Worm (Caenorhabditis elegans): ENCODE measurements around the gene dnj-9.
"Not testable (repeated sequence)": the region's sequence is repeated elsewhere in the genome, so short reads cannot be mapped to it uniquely, and the experiment has no call there.

The dnj-9 gene

DNA sequence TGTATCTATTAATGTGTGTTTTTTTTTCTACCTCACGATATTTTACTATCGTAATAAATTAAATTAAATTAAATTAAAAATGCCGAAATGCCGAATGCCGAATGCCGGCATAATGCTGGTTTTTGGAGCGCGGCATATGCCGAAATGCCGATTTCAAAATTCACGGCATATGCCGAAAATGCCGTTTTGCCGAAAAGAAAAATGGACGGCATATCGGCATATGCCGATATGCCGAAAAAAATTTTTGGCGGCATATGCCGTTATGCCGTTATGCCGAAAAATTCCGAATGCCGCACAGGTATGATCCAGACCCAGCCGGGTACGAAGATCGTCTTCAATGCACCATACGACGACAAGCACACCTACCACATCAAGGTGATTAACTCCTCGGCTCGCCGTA, 46.7 kb downstream of the dnj-9 start, which contains the start of gene msp-32:
Gene msp-32, plus strand, starts transcription at position 301 of the 400 bp plus-strand sequence.
- not testable (repeated sequence) for TF ChIP-seq ceh-39 (tag; optimal IDR thresholded peaks at IDR 0.05); unc-62 (GFP tag; optimal IDR thresholded peaks at IDR 0.05); unc-120 (tag; optimal IDR thresholded peaks at IDR 0.05; ENCODE audit: poor library complexity, severe bottlenecking)

DNA sequence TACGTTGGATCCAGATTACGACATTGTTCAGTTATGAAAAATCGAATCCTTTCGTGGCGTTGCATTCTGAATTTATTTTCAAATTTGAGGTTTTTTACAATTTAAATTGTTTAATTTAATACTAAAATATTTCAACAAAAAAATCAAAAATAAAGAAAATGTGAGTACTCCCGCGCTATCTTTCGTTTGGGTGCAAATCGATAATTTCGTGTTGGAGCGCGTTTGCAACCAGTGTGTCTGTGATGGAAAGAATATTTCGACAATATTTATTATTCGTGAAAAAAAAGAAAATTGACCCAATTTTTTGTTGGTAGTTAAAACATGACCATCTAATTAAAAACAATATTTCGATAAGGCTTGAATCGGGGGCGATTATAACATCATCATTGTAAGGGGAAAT, 50.2 kb downstream of the dnj-9 start, which contains the start of gene R05F9.9:
Gene R05F9.9, minus strand, starts transcription at position 66 of the 400 bp plus-strand sequence.
- peak; percentile 75 for TF ChIP-seq ceh-39 (tag; optimal IDR thresholded peaks at IDR 0.05)
- peak; percentile 46 for TF ChIP-seq mep-1 (tag; optimal IDR thresholded peaks at IDR 0.05)
- peak; percentile 37 for TF ChIP-seq lsy-2 (tag; optimal IDR thresholded peaks at IDR 0.05)
- TF ChIP-seq flh-1 (GFP tag; optimal IDR thresholded peaks at IDR 0.05): no peak
- peak; percentile 29 for TF ChIP-seq ces-1 (GFP tag; optimal IDR thresholded peaks at IDR 0.05)

DNA sequence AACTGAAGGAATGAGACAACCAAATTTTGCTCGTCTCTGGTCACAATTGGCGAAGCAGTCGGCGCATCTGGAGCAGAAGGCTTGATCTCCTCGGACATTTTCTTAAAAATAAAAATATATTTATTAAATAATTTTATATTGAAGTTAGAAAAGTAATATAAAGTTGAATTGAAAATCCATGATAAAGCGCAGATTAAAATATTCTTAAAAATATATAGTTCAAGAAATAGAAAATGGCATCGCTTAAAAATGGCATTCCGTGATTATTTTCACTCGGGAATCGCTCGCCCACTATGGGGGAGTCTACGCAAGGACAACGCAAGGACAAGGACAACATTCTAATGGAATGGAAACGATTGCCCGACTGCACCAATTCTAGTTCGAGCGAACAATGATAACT, 51.8 kb downstream of the dnj-9 start, which contains the start of gene sgt-1:
Gene sgt-1, minus strand, starts transcription at position 101 of the 400 bp plus-strand sequence.
- not testable (repeated sequence) for TF ChIP-seq snpc-4 (tag; optimal IDR thresholded peaks at IDR 0.05); M03D4.4 (tag; optimal IDR thresholded peaks at IDR 0.05); ceh-43 (GFP tag; optimal IDR thresholded peaks at IDR 0.05)

DNA sequence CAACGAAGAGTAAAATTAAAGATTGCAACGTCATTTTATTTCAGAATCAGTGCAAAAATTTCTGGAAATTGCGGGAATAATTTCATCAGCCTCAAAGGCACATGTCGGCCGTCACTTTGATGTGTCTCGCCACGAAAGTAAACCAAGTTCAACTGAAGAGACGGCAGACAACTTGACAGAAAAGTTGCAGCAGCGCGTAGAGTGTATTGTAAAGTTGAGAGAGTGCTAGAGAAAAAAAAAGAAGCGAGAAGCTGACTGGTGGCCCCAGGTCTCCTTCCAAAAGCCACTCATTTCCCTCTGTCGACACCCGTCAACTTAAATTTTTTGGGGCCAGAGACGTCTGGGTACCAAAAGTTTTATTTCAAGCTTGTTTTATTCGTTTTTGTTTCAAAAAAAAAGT, 52.4 kb downstream of the dnj-9 start:
- no peak for TF ChIP-seq blmp-1 (tag; optimal IDR thresholded peaks at IDR 0.05)
- TF ChIP-seq hlh-1 (tag; optimal IDR thresholded peaks at IDR 0.05): peak; percentile 84
- no peak for TF ChIP-seq cnd-1 (tag; optimal IDR thresholded peaks at IDR 0.05)
- peak; percentile 41 for TF ChIP-seq mep-1 (tag; optimal IDR thresholded peaks at IDR 0.05)
- no peak for TF ChIP-seq bed-3 (GFP tag; optimal IDR thresholded peaks at IDR 0.05)
- peak; percentile 97 for TF ChIP-seq unc-62 (GFP tag; optimal IDR thresholded peaks at IDR 0.05)
- no peak for TF ChIP-seq M03D4.4 (tag; optimal IDR thresholded peaks at IDR 0.05)
- TF ChIP-seq flh-1 (GFP tag; optimal IDR thresholded peaks at IDR 0.05): no peak
- TF ChIP-seq ces-1 (GFP tag; optimal IDR thresholded peaks at IDR 0.05): peak; percentile 93
- no peak for TF ChIP-seq drap-1 (GFP tag; optimal IDR thresholded peaks at IDR 0.05)
- no peak for TF ChIP-seq sptf-1 (tag; optimal IDR thresholded peaks at IDR 0.05)
- no peak for TF ChIP-seq ztf-11 (tag; optimal IDR thresholded peaks at IDR 0.05)
- TF ChIP-seq nhr-237 (tag; optimal IDR thresholded peaks at IDR 0.05): peak; percentile 40
- TF ChIP-seq ham-2 (GFP tag; optimal IDR thresholded peaks at IDR 0.05): peak; percentile 50
- TF ChIP-seq ceh-83 (GFP tag; optimal IDR thresholded peaks at IDR 0.05): no peak
- peak; percentile 70 for TF ChIP-seq pha-4 (tag; optimal IDR thresholded peaks at IDR 0.05)
- TF ChIP-seq sem-2 (GFP tag; optimal IDR thresholded peaks at IDR 0.05): no peak
- peak; percentile 56 for TF ChIP-seq lsy-2 (tag; optimal IDR thresholded peaks at IDR 0.05)
- TF ChIP-seq tbx-8 (GFP tag; optimal IDR thresholded peaks at IDR 0.05): no peak
- peak; percentile 34 for TF ChIP-seq unc-120 (tag; optimal IDR thresholded peaks at IDR 0.05; ENCODE audit: poor library complexity, severe bottlenecking)

DNA sequence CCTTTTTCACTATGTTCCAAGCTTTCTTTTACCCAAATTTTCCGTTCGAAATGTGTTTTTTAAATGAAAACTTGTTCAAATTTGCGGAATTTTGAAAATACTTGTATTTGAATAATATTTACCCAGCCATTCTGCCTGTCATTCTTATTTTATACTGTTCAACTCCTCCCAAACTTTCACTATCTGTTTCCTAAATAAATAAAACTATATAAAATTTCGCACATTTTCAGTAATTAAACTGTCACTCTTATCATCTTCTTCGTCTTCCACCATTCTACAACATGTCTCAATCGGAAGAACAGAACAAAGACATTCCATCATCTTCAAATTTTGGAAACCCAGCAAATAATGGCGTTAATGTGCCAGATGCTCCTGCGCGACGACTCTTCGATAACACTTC, 52.9 kb downstream of the dnj-9 start, which contains the start of gene btbd-10:
Gene btbd-10, plus strand, starts transcription at position 231 of the 400 bp plus-strand sequence.
- TF ChIP-seq nhr-28 (tag; optimal IDR thresholded peaks at IDR 0.05): no peak
- no peak for TF ChIP-seq zip-8 (tag; optimal IDR thresholded peaks at IDR 0.05)
- no peak for TF ChIP-seq drap-1 (GFP tag; optimal IDR thresholded peaks at IDR 0.05)
- TF ChIP-seq flh-1 (GFP tag; optimal IDR thresholded peaks at IDR 0.05): no peak
- TF ChIP-seq lsy-2 (tag; optimal IDR thresholded peaks at IDR 0.05): no peak
- no peak for TF ChIP-seq M03D4.4 (tag; optimal IDR thresholded peaks at IDR 0.05)
- no peak for TF ChIP-seq nhr-12 (tag; optimal IDR thresholded peaks at IDR 0.05)
- TF ChIP-seq ceh-39 (tag; optimal IDR thresholded peaks at IDR 0.05): no peak

DNA sequence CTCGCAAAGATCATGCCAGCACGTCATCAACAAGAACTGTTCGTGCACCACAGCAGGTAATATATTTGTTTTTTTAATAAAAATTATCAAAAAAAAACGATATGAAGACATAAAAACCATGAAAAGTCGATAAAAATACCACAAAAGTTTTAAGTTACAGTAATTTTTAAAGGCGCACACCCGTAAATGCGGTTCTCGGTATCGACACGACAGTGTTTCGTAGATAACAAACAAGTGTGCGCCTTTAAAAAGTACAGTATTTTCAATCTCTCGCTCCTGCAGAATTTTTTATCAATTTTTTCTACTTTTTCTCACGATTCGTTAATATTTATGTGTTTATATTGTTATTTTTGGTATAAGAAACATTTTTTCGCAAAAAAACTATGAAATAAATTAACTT, 53.5 kb downstream of the dnj-9 start:
- TF ChIP-seq flh-1 (GFP tag; optimal IDR thresholded peaks at IDR 0.05) (no peak), ceh-43 (GFP tag; optimal IDR thresholded peaks at IDR 0.05) (no peak), elt-3 (tag; optimal IDR thresholded peaks at IDR 0.05) (no peak), unc-120 (tag; optimal IDR thresholded peaks at IDR 0.05; ENCODE audit: poor library complexity, severe bottlenecking) (no peak), nhr-237 (tag; optimal IDR thresholded peaks at IDR 0.05) (no peak), ztf-11 (tag; optimal IDR thresholded peaks at IDR 0.05) (no peak), drap-1 (GFP tag; optimal IDR thresholded peaks at IDR 0.05) (no peak), nhr-2 (tag; optimal IDR thresholded peaks at IDR 0.05) (no peak), blmp-1 (tag; optimal IDR thresholded peaks at IDR 0.05) (no peak), sem-2 (GFP tag; optimal IDR thresholded peaks at IDR 0.05) (no peak), sptf-1 (tag; optimal IDR thresholded peaks at IDR 0.05) (no peak), cnd-1 (tag; optimal IDR thresholded peaks at IDR 0.05) (no peak), ham-2 (GFP tag; optimal IDR thresholded peaks at IDR 0.05) (no peak)
